Worm (Caenorhabditis elegans) whole organism, midembryonic: Measurements from ENCODE around the gene Y7A5A.6.

ENCODE experiments used
- med-1 ChIP-seq: sonication (generic microtip); optimal IDR thresholded peaks from 2 replicates; lab custom pipeline; 2017; ENCODE audit warnings: missing genetic modification characterization, mild to moderate bottlenecking, missing compliant biosample characterization, antibody characterized with exemption, missing genetic modification reagents; ENCODE audit not compliant: insufficient read depth
- ztf-23 ChIP-seq: fragments of 200-800 bp; sonication (Bioruptor generic); IDR thresholded peaks from 2 replicates; pipeline ENCODE4 v1.3.6; 2022; ENCODE audit warnings: missing genetic modification reagents, missing genetic modification characterization, missing compliant biosample characterization

- TF ChIP-seq med-1 (GFP tag; lab: Kevin White, UChicago) (no peak), ztf-23 (GFP tag; lab: Robert Waterston, UW) (no peak)
Measured at ce11 chrX:15782027-15782426, 17.5 kb downstream of the Y7A5A.6 start, which contains the start of gene Y7A5A.24.
